Worm (Caenorhabditis elegans) whole organism, L1 larva: ENCODE data around the gene ZC506.1.

Experiments
- ces-1 ChIP-seq: fragments of 150-350 bp; optimal IDR thresholded peaks from 2 replicates; lab custom pipeline; 2014; ENCODE audit warnings: missing biosample characterization, missing genetic modification reagents, missing genetic modification characterization
- dpl-1 ChIP-seq, 3 experiments: fragments of 150-350 bp in 2 of 3; sonication (generic microtip) in 1 of 3; optimal IDR thresholded peaks; 2 replicates each; lab custom pipeline; 2014 to 2017; ENCODE audit warnings: missing biosample characterization in 3 of 3, missing genetic modification characterization in 3 of 3, missing genetic modification reagents in 3 of 3
- unc-130 ChIP-seq: fragments of 150-350 bp; optimal IDR thresholded peaks from 2 replicates; lab custom pipeline; 2017; ENCODE audit warnings: missing biosample characterization, missing genetic modification characterization, inconsistent platforms
- ztf-11 ChIP-seq, 2 experiments: sonication (generic microtip); optimal IDR thresholded peaks; 2 replicates each; lab custom pipeline; 2016 to 2017; ENCODE audit warnings: missing genetic modification characterization in 2 of 2, missing biosample characterization in 1 of 2, missing compliant biosample characterization in 1 of 2

ce11 chrX:9934009-9934323 is 24.8 kb upstream of the ZC506.1 start:
- no peak for TF ChIP-seq ztf-11 (tag; optimal IDR thresholded peaks at IDR 0.05; lab: Kevin White, UChicago)
- TF ChIP-seq ces-1 (GFP tag; lab: Kevin White, UChicago), result no peak
- no peak for TF ChIP-seq dpl-1 (GFP tag; optimal IDR thresholded peaks at IDR 0.05; lab: Kevin White, UChicago)
- TF ChIP-seq unc-130 (tag; lab: Kevin White, UChicago), result no peak
